Worm (Caenorhabditis elegans) whole organism, L3 larva: ENCODE data around the gene mdl-1.
A peak's percentile ranks its signal among the peaks of the same experiment; 100 is the strongest.

Source experiments
- R02D3.7 ChIP-seq: fragments of 150-350 bp; optimal IDR thresholded peaks from 2 replicates; lab custom pipeline; 2014; ENCODE audit warnings: missing biosample characterization, missing genetic modification characterization
- ZK546.5 ChIP-seq: sonication (generic microtip); optimal IDR thresholded peaks from 2 replicates; lab custom pipeline; 2017; ENCODE audit warnings: missing biosample characterization, missing genetic modification characterization
- aly-2 ChIP-seq: fragments of 150-350 bp; optimal IDR thresholded peaks from 2 replicates; lab custom pipeline; 2014; ENCODE audit warnings: missing biosample characterization, missing genetic modification characterization
- ama-1 ChIP-seq: fragments of 150-350 bp; optimal IDR thresholded peaks from 2 replicates; lab custom pipeline; 2018
- ceh-16 ChIP-seq: sonication (generic microtip); optimal IDR thresholded peaks from 2 replicates; lab custom pipeline; 2017; ENCODE audit warnings: missing biosample characterization, missing genetic modification characterization
- ceh-28 ChIP-seq: fragments of 150-350 bp; optimal IDR thresholded peaks from 2 replicates; lab custom pipeline; 2014; ENCODE audit warnings: missing biosample characterization, missing genetic modification reagents, missing genetic modification characterization
- ceh-82 ChIP-seq: fragments of 150-350 bp; optimal IDR thresholded peaks from 2 replicates; lab custom pipeline; 2014; ENCODE audit warnings: missing biosample characterization, missing genetic modification characterization
- ceh-9 ChIP-seq: sonication (generic microtip); optimal IDR thresholded peaks from 2 replicates; lab custom pipeline; 2018; ENCODE audit warnings: missing biosample characterization, missing genetic modification characterization
- daf-12 ChIP-seq: fragments of 150-350 bp; optimal IDR thresholded peaks from 2 replicates; lab custom pipeline; 2014; ENCODE audit warnings: missing biosample characterization, missing genetic modification reagents, missing genetic modification characterization
- egl-27 ChIP-seq: sonication (generic microtip); optimal IDR thresholded peaks from 4 replicates; lab custom pipeline; 2017; ENCODE audit warnings: missing biosample characterization, missing genetic modification reagents, missing genetic modification characterization
- egl-5 ChIP-seq: fragments of 150-350 bp; optimal IDR thresholded peaks from 2 replicates; lab custom pipeline; 2017; ENCODE audit warnings: missing biosample characterization, missing genetic modification reagents, missing genetic modification characterization, inconsistent platforms
- elt-1 ChIP-seq: fragments of 150-350 bp; optimal IDR thresholded peaks from 2 replicates; lab custom pipeline; 2014; ENCODE audit warnings: missing biosample characterization, missing genetic modification characterization
- elt-2 ChIP-seq: sonication (generic microtip); optimal IDR thresholded peaks from 2 replicates; lab custom pipeline; 2016; ENCODE audit warnings: missing genetic modification reagents, mild to moderate bottlenecking, missing genetic modification characterization, missing compliant biosample characterization
- elt-3 ChIP-seq, 3 experiments: fragments of 150-350 bp in 1 of 3; sonication (generic microtip) in 2 of 3; optimal IDR thresholded peaks; 2 replicates in 2 of 3; 4 replicates in 1 of 3; lab custom pipeline; 2014 to 2017; ENCODE audit warnings: missing biosample characterization in 3 of 3, missing genetic modification characterization in 3 of 3
- eor-1 ChIP-seq, 2 experiments: fragments of 150-350 bp; optimal IDR thresholded peaks; 2 replicates each; lab custom pipeline; 2014 to 2018; ENCODE audit warnings: missing biosample characterization in 2 of 2, missing genetic modification characterization in 2 of 2
- fkh-10 ChIP-seq: sonication (generic microtip); optimal IDR thresholded peaks from 2 replicates; lab custom pipeline; 2017; ENCODE audit warnings: missing biosample characterization, missing genetic modification reagents, missing genetic modification characterization
- fkh-2 ChIP-seq: fragments of 150-350 bp; optimal IDR thresholded peaks from 2 replicates; lab custom pipeline; 2014; ENCODE audit warnings: missing biosample characterization, missing genetic modification reagents, missing genetic modification characterization
- fos-1 ChIP-seq: fragments of 150-350 bp; optimal IDR thresholded peaks from 2 replicates; lab custom pipeline; 2014; ENCODE audit warnings: missing biosample characterization, missing genetic modification characterization
- hmg-11 ChIP-seq: sonication (generic microtip); optimal IDR thresholded peaks from 2 replicates; lab custom pipeline; 2016; ENCODE audit warnings: missing genetic modification characterization, missing compliant biosample characterization
- jun-1 ChIP-seq: fragments of 150-350 bp; optimal IDR thresholded peaks from 2 replicates; lab custom pipeline; 2014; ENCODE audit warnings: missing biosample characterization, missing genetic modification reagents, missing genetic modification characterization
- lin-15B ChIP-seq: fragments of 150-350 bp; optimal IDR thresholded peaks from 2 replicates; lab custom pipeline; 2014; ENCODE audit warnings: missing biosample characterization, missing genetic modification characterization
- lin-39 ChIP-seq: fragments of 150-350 bp; optimal IDR thresholded peaks from 2 replicates; lab custom pipeline; 2018; ENCODE audit warnings: missing biosample characterization, missing genetic modification reagents, missing genetic modification characterization
- lsy-12 ChIP-seq: sonication (generic microtip); optimal IDR thresholded peaks from 2 replicates; lab custom pipeline; 2016; ENCODE audit warnings: mild to moderate bottlenecking, missing genetic modification characterization, missing compliant biosample characterization
- mdl-1 ChIP-seq: fragments of 150-350 bp; optimal IDR thresholded peaks from 2 replicates; lab custom pipeline; 2014; ENCODE audit warnings: missing biosample characterization, missing genetic modification characterization
- mml-1 ChIP-seq: fragments of 150-350 bp; sonication (generic microtip); optimal IDR thresholded peaks from 3 replicates; lab custom pipeline; 2014; ENCODE audit warnings: missing biosample characterization, missing genetic modification characterization
- nfya-1 ChIP-seq: sonication (generic microtip); optimal IDR thresholded peaks from 2 replicates; lab custom pipeline; 2017; ENCODE audit warnings: missing genetic modification characterization, mild to moderate bottlenecking, missing compliant biosample characterization, antibody characterized with exemption, moderate library complexity; ENCODE audit not compliant: insufficient read depth
- nhr-11 ChIP-seq: fragments of 150-350 bp; optimal IDR thresholded peaks from 2 replicates; lab custom pipeline; 2014; ENCODE audit warnings: missing biosample characterization, missing genetic modification characterization
- nhr-12 ChIP-seq: fragments of 150-350 bp; optimal IDR thresholded peaks from 2 replicates; lab custom pipeline; 2014; ENCODE audit warnings: missing biosample characterization, missing genetic modification characterization
- nhr-23 ChIP-seq: fragments of 150-350 bp; optimal IDR thresholded peaks from 2 replicates; lab custom pipeline; 2014; ENCODE audit warnings: missing biosample characterization, missing genetic modification reagents, missing genetic modification characterization
- nhr-237 ChIP-seq: fragments of 150-350 bp; optimal IDR thresholded peaks from 2 replicates; lab custom pipeline; 2014; ENCODE audit warnings: missing biosample characterization, missing genetic modification characterization
- nhr-25 ChIP-seq: sonication (generic microtip); optimal IDR thresholded peaks from 2 replicates; lab custom pipeline; 2017; ENCODE audit warnings: missing biosample characterization, missing genetic modification characterization
- nhr-28 ChIP-seq: fragments of 150-350 bp; optimal IDR thresholded peaks from 2 replicates; lab custom pipeline; 2014; ENCODE audit warnings: missing biosample characterization, missing genetic modification characterization
- nhr-43 ChIP-seq: sonication (generic microtip); optimal IDR thresholded peaks from 2 replicates; lab custom pipeline; 2016; ENCODE audit warnings: mild to moderate bottlenecking, missing genetic modification characterization, missing compliant biosample characterization; ENCODE audit not compliant: poor library complexity, severe bottlenecking
- nhr-67 ChIP-seq: fragments of 150-350 bp; optimal IDR thresholded peaks from 2 replicates; lab custom pipeline; 2014; ENCODE audit warnings: missing biosample characterization, missing genetic modification characterization
- nhr-76 ChIP-seq: fragments of 150-350 bp; sonication (generic microtip); optimal IDR thresholded peaks from 5 replicates; lab custom pipeline; 2014; ENCODE audit warnings: missing biosample characterization, missing genetic modification characterization
- nhr-77 ChIP-seq: fragments of 150-350 bp; optimal IDR thresholded peaks from 2 replicates; lab custom pipeline; 2014; ENCODE audit warnings: missing biosample characterization, missing genetic modification characterization
- pha-4 ChIP-seq: fragments of 150-350 bp; optimal IDR thresholded peaks from 2 replicates; lab custom pipeline; 2014; ENCODE audit warnings: missing biosample characterization, missing genetic modification reagents, missing genetic modification characterization
- pqm-1 ChIP-seq: fragments of 150-350 bp; optimal IDR thresholded peaks from 2 replicates; lab custom pipeline; 2017; ENCODE audit warnings: missing biosample characterization, missing genetic modification characterization, inconsistent platforms
- sea-2 ChIP-seq: fragments of 150-350 bp; sonication (generic microtip); optimal IDR thresholded peaks from 4 replicates; lab custom pipeline; 2014; ENCODE audit warnings: missing biosample characterization, missing genetic modification reagents, missing genetic modification characterization
- skn-1 ChIP-seq: fragments of 150-350 bp; optimal IDR thresholded peaks from 2 replicates; lab custom pipeline; 2014; ENCODE audit warnings: missing biosample characterization, missing genetic modification characterization
- snpc-4 ChIP-seq: fragments of 150-350 bp; optimal IDR thresholded peaks from 2 replicates; lab custom pipeline; 2014; ENCODE audit warnings: missing biosample characterization, missing genetic modification characterization
- tbx-2 ChIP-seq: sonication (generic microtip); optimal IDR thresholded peaks from 2 replicates; lab custom pipeline; 2016; ENCODE audit warnings: mild to moderate bottlenecking, missing genetic modification characterization, missing compliant biosample characterization
- unc-39 ChIP-seq: sonication (generic microtip); optimal IDR thresholded peaks from 4 replicates; lab custom pipeline; 2017; ENCODE audit warnings: missing biosample characterization, missing genetic modification characterization
- unc-62 ChIP-seq: fragments of 150-350 bp; sonication (generic microtip); optimal IDR thresholded peaks from 4 replicates; lab custom pipeline; 2014; ENCODE audit warnings: missing biosample characterization, missing genetic modification reagents, missing genetic modification characterization
- zag-1 ChIP-seq: fragments of 150-350 bp; optimal IDR thresholded peaks from 2 replicates; lab custom pipeline; 2014; ENCODE audit warnings: missing biosample characterization, missing genetic modification characterization
- ztf-11 ChIP-seq: fragments of 150-350 bp; optimal IDR thresholded peaks from 2 replicates; lab custom pipeline; 2014; ENCODE audit warnings: missing biosample characterization, missing genetic modification characterization
- ztf-4 ChIP-seq: fragments of 150-350 bp; optimal IDR thresholded peaks from 2 replicates; lab custom pipeline; 2014; ENCODE audit warnings: missing biosample characterization, missing genetic modification characterization

The mdl-1 gene

DNA sequence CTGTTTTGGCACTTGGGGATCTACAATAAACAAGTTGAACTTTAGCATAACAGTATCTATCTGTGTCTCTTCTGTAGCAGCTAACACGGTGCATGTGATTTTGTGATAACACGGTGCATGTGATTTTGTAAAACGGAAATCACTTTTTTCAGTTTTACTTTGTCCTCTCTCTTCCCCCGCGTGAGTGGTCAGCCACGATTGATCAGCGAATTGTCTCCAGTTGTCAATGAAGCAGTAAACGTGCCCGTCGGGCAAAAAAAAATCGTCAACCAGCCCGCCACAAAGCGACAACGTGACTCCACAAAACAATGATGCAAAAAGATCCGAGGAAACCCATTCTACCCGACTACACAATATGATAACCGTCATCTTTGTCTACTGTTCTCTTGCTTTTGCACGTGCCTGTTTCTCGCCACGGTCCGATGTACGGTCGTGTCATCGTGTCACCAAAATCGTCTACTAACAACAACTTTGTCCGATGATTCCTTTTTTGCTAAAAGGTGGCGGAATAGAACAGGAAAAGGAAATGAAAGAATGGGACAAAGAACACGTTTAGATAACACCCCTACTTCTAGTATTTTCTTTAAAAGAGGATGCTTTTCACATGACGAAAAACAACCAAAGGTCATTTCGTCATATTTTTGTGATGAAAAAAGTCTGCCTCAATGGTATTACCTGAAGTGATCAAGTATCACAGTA is 7.1 kb downstream of the mdl-1 start (continued):
- TF ChIP-seq lin-15B (tag; lab: Kevin White, UChicago) (no peak), ZK546.5 (tag; lab: Kevin White, UChicago) (no peak), nhr-11 (tag; lab: Kevin White, UChicago) (no peak)
- TF ChIP-seq, all 47 proteins: peak for 17

DNA sequence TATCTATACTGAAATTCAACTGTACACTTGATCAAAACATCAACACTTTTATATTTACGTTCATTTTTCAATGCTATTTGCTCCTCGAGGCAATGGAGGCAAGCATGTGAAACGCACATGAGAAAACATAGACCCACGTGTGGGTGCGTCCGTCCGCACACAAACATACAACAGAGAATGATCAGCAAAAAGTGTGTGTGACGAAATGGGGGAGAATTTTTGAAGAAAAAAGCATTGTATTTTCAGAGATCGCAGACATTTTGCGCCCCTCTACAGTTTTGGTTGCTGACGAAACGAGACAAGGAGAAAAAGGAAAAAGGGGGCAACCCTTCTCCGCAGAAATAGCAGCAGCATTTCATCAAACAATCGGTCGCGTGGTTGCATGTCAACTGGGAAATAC is 8.0 kb downstream of the mdl-1 start:
- TF ChIP-seq eor-1 (tag; optimal IDR thresholded peaks at IDR 0.05; lab: Kevin White, UChicago) (peak; percentile 39 to 57), jun-1 (tag; lab: Kevin White, UChicago) (peak; percentile 85), zag-1 (tag; lab: Kevin White, UChicago) (no peak), unc-39 (tag; lab: Kevin White, UChicago) (no peak), sea-2 (GFP tag; lab: Kevin White, UChicago) (no peak), fkh-10 (no peak), R02D3.7 (no peak), nhr-67 (tag; lab: Kevin White, UChicago) (no peak), ama-1 (peak; percentile 70), mml-1 (tag; lab: Kevin White, UChicago) (peak; percentile 97), pha-4 (peak; percentile 99), snpc-4 (peak; percentile 31), aly-2 (tag; lab: Kevin White, UChicago) (no peak), ZK546.5 (tag; lab: Kevin White, UChicago) (no peak), nhr-11 (tag; lab: Kevin White, UChicago) (peak; percentile 64), ceh-28 (tag; lab: Kevin White, UChicago) (peak; percentile 45), elt-3 (tag; optimal IDR thresholded peaks at IDR 0.05; lab: Kevin White, UChicago) (peak in 1 of 3 experiments; percentile 78), ztf-11 (no peak), egl-5 (peak; percentile 75), nhr-12 (tag; lab: Kevin White, UChicago) (no peak), fkh-2 (tag; lab: Kevin White, UChicago) (no peak), nhr-43 (peak; percentile 83), ztf-4 (tag; lab: Kevin White, UChicago) (no peak), elt-1 (tag; lab: Kevin White, UChicago) (peak; percentile 54), daf-12 (tag; lab: Kevin White, UChicago) (no peak), ceh-16 (no peak), mdl-1 (tag; lab: Kevin White, UChicago) (peak; percentile 100), hmg-11 (peak; percentile 68), nhr-23 (tag; lab: Kevin White, UChicago) (peak; percentile 86), fos-1 (no peak), tbx-2 (peak; percentile 77), elt-2 (tag; lab: Kevin White, UChicago) (peak; percentile 89), ceh-9 (tag; lab: Kevin White, UChicago) (no peak), nhr-76 (tag; lab: Kevin White, UChicago) (no peak), unc-62 (GFP tag; lab: Kevin White, UChicago) (peak; percentile 41), lsy-12 (tag; lab: Kevin White, UChicago) (peak; percentile 11), nhr-28 (no peak), nhr-77 (tag; lab: Kevin White, UChicago) (no peak), skn-1 (tag; lab: Kevin White, UChicago) (no peak), lin-39 (peak; percentile 72), pqm-1 (peak; percentile 87), nhr-25 (tag; lab: Kevin White, UChicago) (peak; percentile 95), nfya-1 (tag; lab: Kevin White, UChicago) (peak; percentile 75), nhr-237 (no peak), ceh-82 (tag; lab: Kevin White, UChicago) (no peak), lin-15B (tag; lab: Kevin White, UChicago) (no peak), egl-27 (tag; lab: Kevin White, UChicago) (peak; percentile 84)
